Fruit fly (Drosophila melanogaster): ENCODE measurements around the gene CG44227.

- no peak for TF ChIP-seq cnc (optimal IDR thresholded peaks at IDR 0.05)
- no peak for TF ChIP-seq CG11617 (GFP tag; optimal IDR thresholded peaks at IDR 0.05)
- TF ChIP-seq cic (GFP tag; optimal IDR thresholded peaks at IDR 0.05), result no peak
- no peak for TF ChIP-seq Crg-1 (GFP tag; optimal IDR thresholded peaks at IDR 0.05)
Measured at dm6 chr3R:8716551-8716879, 31.5 kb upstream of the CG44227 start.
